Worm (Caenorhabditis elegans) whole organism, L2 larva: Measurements from ENCODE around the gene F19D8.2.
A peak's percentile ranks its signal among the peaks of the same experiment; 100 is the strongest.

Source experiments
- C34F6.9 ChIP-seq: fragments of 150-350 bp; optimal IDR thresholded peaks from 2 replicates; lab custom pipeline; 2014; ENCODE audit warnings: missing biosample characterization, missing genetic modification characterization
- F13H6.1 ChIP-seq: sonication (generic microtip); optimal IDR thresholded peaks from 2 replicates; lab custom pipeline; 2016; ENCODE audit warnings: missing genetic modification characterization, missing compliant biosample characterization
- R02D3.7 ChIP-seq: fragments of 150-350 bp; optimal IDR thresholded peaks from 2 replicates; lab custom pipeline; 2014; ENCODE audit warnings: missing biosample characterization, missing genetic modification characterization
- Y55F3AM.14 ChIP-seq: fragments of 200-800 bp; sonication (Bioruptor generic); optimal IDR thresholded peaks from 2 replicates; lab custom pipeline; 2018; ENCODE audit warnings: mild to moderate bottlenecking, missing genetic modification characterization, missing compliant biosample characterization
- ZK546.5 ChIP-seq: sonication (generic microtip); optimal IDR thresholded peaks from 2 replicates; lab custom pipeline; 2017; ENCODE audit warnings: missing biosample characterization, missing genetic modification characterization
- alr-1 ChIP-seq: fragments of 150-350 bp; optimal IDR thresholded peaks from 2 replicates; lab custom pipeline; 2014; ENCODE audit warnings: missing biosample characterization, missing genetic modification characterization
- ama-1 ChIP-seq: fragments of 150-350 bp; optimal IDR thresholded peaks from 2 replicates; lab custom pipeline; 2018; ENCODE audit warnings: inconsistent platforms
- ceh-16 ChIP-seq: fragments of 150-350 bp; optimal IDR thresholded peaks from 2 replicates; lab custom pipeline; 2014; ENCODE audit warnings: missing biosample characterization, missing genetic modification characterization
- ceh-82 ChIP-seq: fragments of 150-350 bp; optimal IDR thresholded peaks from 2 replicates; lab custom pipeline; 2014; ENCODE audit warnings: missing biosample characterization, missing genetic modification characterization
- crh-2 ChIP-seq: sonication (generic microtip); optimal IDR thresholded peaks from 2 replicates; lab custom pipeline; 2017; ENCODE audit warnings: missing biosample characterization, missing genetic modification characterization
- dmd-4 ChIP-seq: sonication (generic microtip); optimal IDR thresholded peaks from 2 replicates; lab custom pipeline; 2017; ENCODE audit warnings: missing biosample characterization, missing genetic modification characterization
- egl-27 ChIP-seq: sonication (generic microtip); optimal IDR thresholded peaks from 3 replicates; lab custom pipeline; 2017; ENCODE audit warnings: missing biosample characterization, missing genetic modification reagents, missing genetic modification characterization
- elt-3 ChIP-seq: sonication (generic microtip); optimal IDR thresholded peaks from 2 replicates; lab custom pipeline; 2017; ENCODE audit warnings: missing biosample characterization, missing genetic modification characterization
- fos-1 ChIP-seq: fragments of 150-350 bp; optimal IDR thresholded peaks from 2 replicates; lab custom pipeline; 2014; ENCODE audit warnings: missing biosample characterization, missing genetic modification characterization
- lin-13 ChIP-seq: fragments of 150-350 bp; optimal IDR thresholded peaks from 2 replicates; lab custom pipeline; 2014; ENCODE audit warnings: missing biosample characterization, missing genetic modification reagents, missing genetic modification characterization
- lsy-2 ChIP-seq, 2 experiments: fragments of 150-350 bp in 1 of 2; sonication (generic microtip) in 1 of 2; optimal IDR thresholded peaks; 2 replicates each; lab custom pipeline; 2014 to 2017; ENCODE audit warnings: missing biosample characterization in 2 of 2, missing genetic modification characterization in 2 of 2
- mbf-1 ChIP-seq: sonication (generic microtip); optimal IDR thresholded peaks from 2 replicates; lab custom pipeline; 2017; ENCODE audit warnings: missing biosample characterization, missing genetic modification characterization
- nhr-10 ChIP-seq: sonication (generic microtip); optimal IDR thresholded peaks from 2 replicates; lab custom pipeline; 2017; ENCODE audit warnings: missing biosample characterization, missing genetic modification characterization
- nhr-11 ChIP-seq: fragments of 150-350 bp; optimal IDR thresholded peaks from 2 replicates; lab custom pipeline; 2014; ENCODE audit warnings: missing biosample characterization, missing genetic modification characterization
- nhr-12 ChIP-seq: fragments of 150-350 bp; optimal IDR thresholded peaks from 2 replicates; lab custom pipeline; 2014; ENCODE audit warnings: missing biosample characterization, missing genetic modification characterization
- nhr-129 ChIP-seq: fragments of 150-350 bp; optimal IDR thresholded peaks from 2 replicates; lab custom pipeline; 2014; ENCODE audit warnings: missing biosample characterization, missing genetic modification characterization
- nhr-23 ChIP-seq: fragments of 150-350 bp; optimal IDR thresholded peaks from 2 replicates; lab custom pipeline; 2014; ENCODE audit warnings: missing biosample characterization, missing genetic modification reagents, missing genetic modification characterization
- nhr-237 ChIP-seq: fragments of 150-350 bp; optimal IDR thresholded peaks from 2 replicates; lab custom pipeline; 2014; ENCODE audit warnings: missing biosample characterization, missing genetic modification characterization
- nhr-77 ChIP-seq: fragments of 150-350 bp; optimal IDR thresholded peaks from 2 replicates; lab custom pipeline; 2014; ENCODE audit warnings: missing biosample characterization, missing genetic modification characterization
- peb-1 ChIP-seq: fragments of 150-350 bp; optimal IDR thresholded peaks from 2 replicates; lab custom pipeline; 2014; ENCODE audit warnings: missing biosample characterization, missing genetic modification characterization
- sem-4 ChIP-seq: fragments of 150-350 bp; optimal IDR thresholded peaks from 2 replicates; lab custom pipeline; 2014; ENCODE audit warnings: missing biosample characterization, missing genetic modification reagents, missing genetic modification characterization
- skn-1 ChIP-seq: sonication (generic microtip); optimal IDR thresholded peaks from 2 replicates; lab custom pipeline; 2017; ENCODE audit warnings: missing biosample characterization, missing genetic modification characterization
- sma-3 ChIP-seq: sonication (generic microtip); optimal IDR thresholded peaks from 2 replicates; lab custom pipeline; 2016; ENCODE audit warnings: missing genetic modification reagents, missing genetic modification characterization, missing compliant biosample characterization
- sma-9 ChIP-seq, 2 experiments: fragments of 150-350 bp in 1 of 2; sonication (generic microtip) in 1 of 2; optimal IDR thresholded peaks; 2 replicates each; lab custom pipeline; 2014 to 2016; ENCODE audit warnings: missing genetic modification characterization in 2 of 2, mild to moderate bottlenecking in 1 of 2, missing biosample characterization in 1 of 2, missing compliant biosample characterization in 1 of 2, missing genetic modification reagents in 1 of 2, moderate library complexity in 1 of 2
- snpc-4 ChIP-seq: fragments of 150-350 bp; optimal IDR thresholded peaks from 2 replicates; lab custom pipeline; 2014; ENCODE audit warnings: missing biosample characterization, missing genetic modification characterization
- unc-55 ChIP-seq: fragments of 150-350 bp; sonication (generic microtip); optimal IDR thresholded peaks from 3 replicates; lab custom pipeline; 2014; ENCODE audit warnings: missing biosample characterization, missing genetic modification reagents, missing genetic modification characterization
- unc-62 ChIP-seq: fragments of 150-350 bp; optimal IDR thresholded peaks from 2 replicates; lab custom pipeline; 2014; ENCODE audit warnings: missing biosample characterization, missing genetic modification reagents, missing genetic modification characterization
- zag-1 ChIP-seq: fragments of 150-350 bp; optimal IDR thresholded peaks from 2 replicates; lab custom pipeline; 2014; ENCODE audit warnings: missing biosample characterization, missing genetic modification characterization
- ztf-1 ChIP-seq: fragments of 200-800 bp; sonication (Bioruptor generic); conservative IDR thresholded peaks from 2 replicates; pipeline ENCODE4 v1.3.6; 2022; ENCODE audit warnings: missing genetic modification characterization, missing compliant biosample characterization
- ztf-11 ChIP-seq: sonication (generic microtip); optimal IDR thresholded peaks from 2 replicates; lab custom pipeline; 2017; ENCODE audit warnings: missing biosample characterization, missing genetic modification characterization
- ztf-4 ChIP-seq: fragments of 150-350 bp; optimal IDR thresholded peaks from 2 replicates; lab custom pipeline; 2014; ENCODE audit warnings: missing biosample characterization, missing genetic modification characterization

The F19D8.2 gene

DNA sequence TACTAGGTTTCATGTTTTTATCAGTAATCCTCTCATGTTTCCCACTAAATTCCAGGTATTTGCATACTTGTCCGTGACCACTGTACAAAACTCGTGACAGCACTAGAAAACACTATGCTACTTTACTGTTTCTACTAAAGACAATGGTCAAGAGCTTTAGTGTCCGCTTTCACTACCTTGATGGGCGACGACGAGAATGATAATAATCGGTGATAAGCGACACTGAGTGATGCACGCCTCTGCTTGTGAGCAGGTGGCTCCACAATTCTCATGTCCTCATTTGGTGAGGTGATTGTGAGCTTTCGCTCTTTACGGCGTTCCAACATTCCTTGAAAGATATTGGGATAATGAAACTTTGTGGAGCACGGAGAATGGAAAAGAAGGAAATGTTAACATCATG lies 31.0 kb upstream of the F19D8.2 start:
- no peak for TF ChIP-seq dmd-4 (tag; lab: Kevin White, UChicago)
- no peak for TF ChIP-seq snpc-4 (tag; lab: Kevin White, UChicago)
- no peak for TF ChIP-seq lin-13 (GFP tag; lab: Kevin White, UChicago)
- peak; percentile 37 for TF ChIP-seq crh-2 (tag; lab: Kevin White, UChicago)
- no peak for TF ChIP-seq Y55F3AM.14 (GFP tag; lab: Kevin White, UChicago)
- TF ChIP-seq nhr-129 (tag; lab: Kevin White, UChicago), result no peak
- TF ChIP-seq ceh-16 (tag; lab: Kevin White, UChicago), result no peak
- no peak for TF ChIP-seq unc-55 (GFP tag; lab: Kevin White, UChicago)
- no peak for TF ChIP-seq C34F6.9 (tag; lab: Kevin White, UChicago)
- TF ChIP-seq fos-1 (tag; lab: Kevin White, UChicago), result peak; percentile 34
- no peak for TF ChIP-seq peb-1 (tag; lab: Kevin White, UChicago)
- TF ChIP-seq nhr-23 (tag; lab: Kevin White, UChicago), result no peak
- TF ChIP-seq alr-1, result no peak
- no peak for TF ChIP-seq nhr-237 (tag; lab: Kevin White, UChicago)
- TF ChIP-seq ceh-82 (tag; lab: Kevin White, UChicago), result no peak
- no peak for TF ChIP-seq F13H6.1 (tag; lab: Kevin White, UChicago)
- TF ChIP-seq nhr-77 (tag; lab: Kevin White, UChicago), result no peak
- peak; percentile 43 for TF ChIP-seq sma-9 (GFP tag; optimal IDR thresholded peaks at IDR 0.05; lab: Kevin White, UChicago)
- TF ChIP-seq sma-9 (tag; optimal IDR thresholded peaks at IDR 0.05; lab: Kevin White, UChicago), result no peak
- TF ChIP-seq R02D3.7, result no peak

DNA sequence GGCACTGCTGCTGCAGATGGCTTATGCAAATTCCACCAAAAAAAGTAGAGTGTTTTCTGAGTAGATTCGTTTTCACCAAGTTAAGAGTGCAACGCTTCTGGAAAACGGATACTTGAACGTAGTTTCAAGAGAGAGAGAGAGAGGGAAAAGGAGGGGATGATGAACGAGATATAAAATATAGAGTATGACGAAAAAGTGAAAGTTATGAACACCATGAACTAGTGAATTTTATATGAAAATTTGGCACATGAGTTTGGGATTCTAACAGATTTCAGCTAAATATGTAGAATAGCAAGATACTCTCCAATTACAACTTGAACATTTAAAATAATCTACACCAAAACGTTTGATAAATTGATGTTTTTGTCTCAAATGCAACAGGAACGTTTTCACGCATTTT lies 24.5 kb upstream of the F19D8.2 start, which contains the start of gene obr-3:
TSS of gene obr-3 (minus strand) at position 101 of the 400 bp plus-strand sequence.
- no peak for TF ChIP-seq ZK546.5 (tag; lab: Kevin White, UChicago)
- TF ChIP-seq fos-1 (tag; lab: Kevin White, UChicago), result no peak
- TF ChIP-seq elt-3 (tag; lab: Kevin White, UChicago), result no peak
- no peak for TF ChIP-seq unc-62 (GFP tag; lab: Kevin White, UChicago)

DNA sequence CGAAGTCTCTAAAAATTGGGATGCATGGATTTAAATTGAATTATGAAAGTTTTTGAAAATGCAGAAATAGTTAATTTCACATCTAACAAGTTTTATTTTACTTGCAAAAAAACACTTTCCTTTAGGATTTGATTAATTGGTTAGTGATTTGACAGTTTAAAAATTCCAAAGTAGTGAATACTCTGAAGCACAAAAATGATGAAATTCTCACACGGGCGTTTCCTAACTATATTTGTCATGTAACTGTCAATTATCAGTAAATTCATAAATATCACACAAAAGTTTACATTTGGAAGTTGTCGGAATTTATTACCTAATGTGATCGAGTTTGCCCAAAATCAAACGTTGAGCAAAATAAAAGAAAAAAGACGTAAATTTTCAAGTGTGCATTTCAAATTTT lies 23.1 kb upstream of the F19D8.2 start:
- TF ChIP-seq sma-3 (GFP tag; lab: Kevin White, UChicago) (no peak), ztf-4 (tag; lab: Kevin White, UChicago) (no peak), ztf-11 (tag; lab: Kevin White, UChicago) (no peak), egl-27 (no peak), ceh-16 (tag; lab: Kevin White, UChicago) (no peak), alr-1 (no peak), F13H6.1 (tag; lab: Kevin White, UChicago) (no peak), ztf-1 (GFP tag; lab: Robert Waterston, UW) (no peak), nhr-12 (no peak)

DNA sequence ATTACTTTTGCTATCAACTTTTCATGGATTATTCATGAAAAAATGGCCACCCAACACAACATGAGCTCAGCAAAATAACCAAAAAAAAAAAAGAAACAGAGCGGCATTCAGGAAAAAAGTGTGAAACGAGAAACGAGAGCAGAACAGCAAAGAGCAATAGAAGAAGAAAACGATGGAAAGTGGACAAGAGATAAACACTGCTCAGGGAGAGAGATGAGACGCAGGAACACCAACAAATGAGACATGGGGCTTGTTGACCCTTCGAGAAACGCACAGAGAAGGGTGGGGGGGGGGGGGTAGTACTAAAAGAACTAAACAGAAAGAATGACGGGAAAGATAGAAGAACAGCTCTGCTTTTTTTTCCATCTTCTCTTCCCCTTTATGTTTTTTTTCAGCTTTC lies 22.3 kb upstream of the F19D8.2 start:
- TF ChIP-seq sma-9 (GFP tag; optimal IDR thresholded peaks at IDR 0.05; lab: Kevin White, UChicago) (peak; percentile 23), sma-9 (tag; optimal IDR thresholded peaks at IDR 0.05; lab: Kevin White, UChicago) (no peak), zag-1 (tag; lab: Kevin White, UChicago) (peak; percentile 21), ama-1 (lab: Kevin White, UChicago) (no peak), unc-55 (GFP tag; lab: Kevin White, UChicago) (peak; percentile 11), nhr-11 (tag; lab: Kevin White, UChicago) (no peak), nhr-77 (tag; lab: Kevin White, UChicago) (no peak), lsy-2 (tag; optimal IDR thresholded peaks at IDR 0.05; lab: Kevin White, UChicago) (peak in 1 of 2 experiments; percentile 24), C34F6.9 (tag; lab: Kevin White, UChicago) (peak; percentile 28)

DNA sequence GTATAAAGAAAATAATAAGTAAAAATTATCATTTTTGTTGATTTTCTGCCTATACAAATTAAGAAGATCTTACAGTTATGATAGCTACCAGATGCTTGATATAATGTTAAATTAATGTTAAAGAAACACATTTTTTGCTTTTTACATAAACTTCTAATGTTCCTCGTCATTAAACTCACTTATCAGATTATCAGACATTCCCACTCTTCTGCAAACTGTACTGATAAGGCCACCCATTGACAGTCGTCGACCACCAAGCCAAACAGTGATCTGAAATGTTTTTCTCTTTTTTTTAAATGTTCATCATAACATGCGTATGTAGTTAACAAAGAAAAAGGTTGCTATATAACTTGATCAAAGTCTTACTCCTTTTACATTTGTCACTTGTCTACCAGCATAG lies 15.4 kb upstream of the F19D8.2 start:
- TF ChIP-seq fos-1 (tag; lab: Kevin White, UChicago) (peak; percentile 41), Y55F3AM.14 (GFP tag; lab: Kevin White, UChicago) (no peak)
- TF ChIP-seq, all 48 proteins: peak for 1

DNA sequence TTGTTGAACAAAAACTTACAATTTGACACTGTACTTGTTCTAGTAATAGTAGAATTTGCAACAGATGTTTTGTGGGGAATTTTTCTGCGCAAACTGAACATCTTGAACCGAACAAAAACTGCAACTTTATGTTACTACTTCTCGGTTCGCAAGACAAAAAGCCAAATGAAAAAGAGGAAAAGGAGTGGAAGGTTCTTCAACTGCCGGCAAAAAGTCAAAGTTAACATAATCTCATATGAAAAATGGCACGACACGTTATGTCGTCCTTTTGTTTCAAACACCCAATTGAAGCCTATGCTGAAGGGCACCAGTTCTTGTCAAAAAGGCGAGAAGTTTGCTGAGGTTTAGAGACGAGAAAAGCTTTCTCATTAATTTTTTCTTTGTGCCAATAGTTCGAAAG lies 10.7 kb upstream of the F19D8.2 start, which contains the start of gene twk-23:
TSS of gene twk-23 (minus strand) at position 101 of the 400 bp plus-strand sequence.
- TF ChIP-seq sem-4 (tag; lab: Kevin White, UChicago), result no peak
- TF ChIP-seq zag-1 (tag; lab: Kevin White, UChicago), result no peak
- TF ChIP-seq skn-1 (tag; lab: Kevin White, UChicago), result no peak
- TF ChIP-seq mbf-1 (tag; lab: Kevin White, UChicago), result no peak
- no peak for TF ChIP-seq nhr-10 (tag; lab: Kevin White, UChicago)
- no peak for TF ChIP-seq unc-62 (GFP tag; lab: Kevin White, UChicago)
